Worm (Caenorhabditis elegans) whole organism, L1 larva: Measurements from ENCODE around the gene srb-12.

Experiments
- egl-13 ChIP-seq: sonication (generic microtip); optimal IDR thresholded peaks from 2 replicates; lab custom pipeline; 2016; ENCODE audit warnings: missing genotype, missing genetic modification reagents, missing genetic modification characterization, missing compliant biosample characterization
- fkh-10 ChIP-seq: sonication (generic microtip); optimal IDR thresholded peaks from 2 replicates; lab custom pipeline; 2017; ENCODE audit warnings: missing biosample characterization, missing genetic modification reagents, missing genetic modification characterization
- lin-15B ChIP-seq: fragments of 150-350 bp; sonication (generic microtip); optimal IDR thresholded peaks from 3 replicates; lab custom pipeline; 2014; ENCODE audit warnings: missing biosample characterization, missing genetic modification characterization
- mep-1 ChIP-seq: fragments of 150-350 bp; optimal IDR thresholded peaks from 2 replicates; lab custom pipeline; 2014; ENCODE audit warnings: missing biosample characterization, missing genetic modification characterization
- nhr-28 ChIP-seq: fragments of 150-350 bp; optimal IDR thresholded peaks from 2 replicates; lab custom pipeline; 2014; ENCODE audit warnings: missing biosample characterization, missing genetic modification characterization
- nhr-76 ChIP-seq: sonication (generic microtip); optimal IDR thresholded peaks from 2 replicates; lab custom pipeline; 2017; ENCODE audit warnings: missing biosample characterization, missing genetic modification characterization
- sox-4 ChIP-seq: sonication (generic microtip); optimal IDR thresholded peaks from 2 replicates; lab custom pipeline; 2016; ENCODE audit warnings: missing genetic modification characterization, missing compliant biosample characterization
- unc-86 ChIP-seq: sonication (generic microtip); optimal IDR thresholded peaks from 2 replicates; lab custom pipeline; 2016; ENCODE audit warnings: missing genetic modification characterization, missing compliant biosample characterization
- zag-1 ChIP-seq: fragments of 150-350 bp; optimal IDR thresholded peaks from 2 replicates; lab custom pipeline; 2014; ENCODE audit warnings: missing biosample characterization, missing genetic modification characterization

DNA sequence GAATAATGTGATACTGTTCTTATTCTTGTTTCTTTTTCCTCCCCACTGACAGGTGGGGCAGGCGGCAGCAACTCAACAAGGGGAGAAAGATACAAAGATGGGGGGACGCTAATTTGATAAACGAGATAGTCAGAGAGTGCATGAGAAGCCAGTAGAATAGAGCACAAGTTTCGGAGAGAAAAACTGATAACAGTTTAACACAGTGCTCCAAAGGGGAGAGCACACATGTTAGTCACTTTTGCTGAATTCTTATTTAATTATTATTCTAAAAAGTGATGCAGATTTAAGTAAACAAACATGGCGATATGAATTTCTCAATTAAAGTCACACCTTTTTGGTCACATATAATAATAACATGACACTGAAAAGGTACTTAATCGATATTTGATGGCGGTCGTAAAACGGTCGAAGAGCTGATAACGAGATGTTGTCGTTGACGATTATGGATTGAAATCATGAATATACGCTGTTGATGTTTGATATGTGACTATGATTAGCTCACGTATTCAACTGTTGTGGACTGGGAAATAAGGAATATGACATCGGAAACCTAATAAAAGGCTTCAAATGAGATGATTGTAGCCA, 31.6 kb upstream of the srb-12 start:
- TF ChIP-seq nhr-76 (tag; lab: Kevin White, UChicago) (no peak), zag-1 (tag; lab: Kevin White, UChicago) (no peak), lin-15B (tag; lab: Kevin White, UChicago) (no peak), unc-86 (no peak), sox-4 (tag; lab: Kevin White, UChicago) (no peak), mep-1 (tag; lab: Kevin White, UChicago) (no peak), fkh-10 (no peak), egl-13 (tag; lab: Kevin White, UChicago) (no peak), nhr-28 (tag; lab: Kevin White, UChicago) (no peak)
